Fruit fly (Drosophila melanogaster): ENCODE measurements around the gene TBC1D5.

Gene TBC1D5

dm6 chr3R:13260114-13260673 is 11.6 kb downstream of the TBC1D5 start, which contains the start of gene CG11686 (continued):
- TF ChIP-seq ap (GFP tag; IDR thresholded peaks at IDR 0.05) (no peak), CG3726 (GFP tag; IDR thresholded peaks at IDR 0.05) (no peak), CHES-1-like (GFP tag; optimal IDR thresholded peaks at IDR 0.05) (no peak), inv (GFP tag; IDR thresholded peaks at IDR 0.05; ENCODE audit: partially characterized antibody) (no peak), Neu2 (GFP tag; optimal IDR thresholded peaks at IDR 0.05; ENCODE audit: borderline replicate concordance) (no peak), Asciz (GFP tag; optimal IDR thresholded peaks at IDR 0.05) (no peak), zen (tag; optimal IDR thresholded peaks at IDR 0.05) (no peak), dan (GFP tag; IDR thresholded peaks at IDR 0.05) (no peak), abd-A (tag; optimal IDR thresholded peaks at IDR 0.05) (no peak), D19B (GFP tag; optimal IDR thresholded peaks at IDR 0.05) (no peak), Poxn (GFP tag; IDR thresholded peaks at IDR 0.05) (no peak), CG4404 (GFP tag; IDR thresholded peaks at IDR 0.05) (no peak), CG10147 (GFP tag; optimal IDR thresholded peaks at IDR 0.05) (peak; percentile 1), kni (GFP tag; optimal IDR thresholded peaks at IDR 0.05) (peak; percentile 37), chm (GFP tag; IDR thresholded peaks at IDR 0.05) (no peak), TFAM (GFP tag; optimal IDR thresholded peaks at IDR 0.05) (no peak), CG10366 (GFP tag; IDR thresholded peaks at IDR 0.05) (0 out of 2 replicates have a peak, but pooled peaks have one; percentile 7), NFAT (GFP tag; IDR thresholded peaks at IDR 0.05) (no peak), CG10431 (GFP tag; optimal IDR thresholded peaks at IDR 0.05) (no peak), vnd (GFP tag; IDR thresholded peaks at IDR 0.05; ENCODE audit: partially characterized antibody) (no peak), CG12299 (tag; optimal IDR thresholded peaks at IDR 0.05) (no peak), CG1647 (GFP tag; optimal IDR thresholded peaks at IDR 0.05) (no peak), CG15696 (tag; optimal IDR thresholded peaks at IDR 0.05) (no peak), Ravus (GFP tag; IDR thresholded peaks at IDR 0.05) (no peak), nerfin-1 (tag; optimal IDR thresholded peaks at IDR 0.05) (no peak), pita (GFP tag; optimal IDR thresholded peaks at IDR 0.05) (no peak), CG2116 (GFP tag; optimal IDR thresholded peaks at IDR 0.05) (no peak), Usf (GFP tag; optimal IDR thresholded peaks at IDR 0.05) (no peak), pan (optimal IDR thresholded peaks at IDR 0.05) (no peak), pan (GFP tag; optimal IDR thresholded peaks at IDR 0.05 in 1 of 2, IDR thresholded peaks at IDR 0.05 in 1 of 2) (no peak), CG7556 (GFP tag; optimal IDR thresholded peaks at IDR 0.05) (no peak), scrt (GFP tag; optimal IDR thresholded peaks at IDR 0.05) (peak; percentile 97), CG9817 (tag; optimal IDR thresholded peaks at IDR 0.05) (no peak), Bteb2 (GFP tag; optimal IDR thresholded peaks at IDR 0.05) (no peak), Fer2 (tag; optimal IDR thresholded peaks at IDR 0.05) (no peak), ara (GFP tag; IDR thresholded peaks at IDR 0.05) (no peak), CG17328 (GFP tag; IDR thresholded peaks at IDR 0.05) (peak; percentile 38; the same call in 1 of the 2 replicates), CG3995 (GFP tag; optimal IDR thresholded peaks at IDR 0.05) (no peak), CG18476 (GFP tag; optimal IDR thresholded peaks at IDR 0.05) (peak; percentile 98), unc-4 (GFP tag; IDR thresholded peaks at IDR 0.05; ENCODE audit: partially characterized antibody) (no peak), CG30431 (GFP tag; optimal IDR thresholded peaks at IDR 0.05) (no peak), Sox100B (GFP tag; optimal IDR thresholded peaks at IDR 0.05) (no peak), bsh (GFP tag; optimal IDR thresholded peaks at IDR 0.05) (peak in 1 of 2 experiments; percentile 45), Dad (GFP tag; optimal IDR thresholded peaks at IDR 0.05) (peak; percentile 4), CG34376 (GFP tag; optimal IDR thresholded peaks at IDR 0.05) (no peak), cad (GFP tag; optimal IDR thresholded peaks at IDR 0.05) (no peak), prd (optimal IDR thresholded peaks at IDR 0.05) (no peak), prd (GFP tag; IDR thresholded peaks at IDR 0.05) (0 out of 3 replicates have a peak, but pooled peaks have one; percentile 13), CG6813 (GFP tag; optimal IDR thresholded peaks at IDR 0.05) (peak; percentile 6), corto (GFP tag; optimal IDR thresholded peaks at IDR 0.05) (no peak), ranshi (GFP tag; IDR thresholded peaks at IDR 0.05) (no peak)

All from whole organism, embryonic.